Worm (Caenorhabditis elegans) whole organism, L4 larva: ENCODE data around the gene nhr-26.

Experiments used
- ZK546.5 ChIP-seq, 2 experiments: sonication (generic microtip); optimal IDR thresholded peaks; 2 replicates each; lab custom pipeline; 2017; ENCODE audit warnings: missing biosample characterization in 2 of 2, missing genetic modification characterization in 2 of 2
- ceh-82 ChIP-seq: sonication (generic microtip); optimal IDR thresholded peaks from 2 replicates; lab custom pipeline; 2017; ENCODE audit warnings: missing biosample characterization, missing genetic modification characterization
- nhr-237 ChIP-seq: sonication (generic microtip); optimal IDR thresholded peaks from 2 replicates; lab custom pipeline; 2017; ENCODE audit warnings: missing biosample characterization, missing genetic modification characterization
- pha-4 ChIP-seq, 2 experiments: fragments of 150-350 bp in 1 of 2; fragments of 200-800 bp in 1 of 2; sonication (Bioruptor generic) in 1 of 2; IDR thresholded peaks in 1 of 2; optimal IDR thresholded peaks in 1 of 2; 2 replicates each; pipeline versions ENCODE4 v1.3.6 to Lab custom; 2014 to 2022; ENCODE audit warnings: missing genetic modification characterization in 2 of 2, missing genetic modification reagents in 2 of 2, missing biosample characterization in 1 of 2, missing compliant biosample characterization in 1 of 2
- skn-1 ChIP-seq: fragments of 150-350 bp; optimal IDR thresholded peaks from 2 replicates; lab custom pipeline; 2014; ENCODE audit warnings: missing biosample characterization, missing genetic modification characterization
- tag-97 ChIP-seq: fragments of 200-800 bp; sonication (Bioruptor generic); IDR thresholded peaks from 2 replicates; pipeline ENCODE4 v1.3.6; 2022; ENCODE audit warnings: missing genetic modification characterization, missing compliant biosample characterization
- zag-1 ChIP-seq: fragments of 150-350 bp; optimal IDR thresholded peaks from 2 replicates; lab custom pipeline; 2014; ENCODE audit warnings: missing biosample characterization, missing genetic modification characterization
- zfp-3 ChIP-seq: fragments of 200-800 bp; sonication (Bioruptor generic); conservative IDR thresholded peaks from 2 replicates; pipeline ENCODE4 v1.3.6; 2022; ENCODE audit warnings: missing genetic modification reagents, missing genetic modification characterization, missing compliant biosample characterization

DNA sequence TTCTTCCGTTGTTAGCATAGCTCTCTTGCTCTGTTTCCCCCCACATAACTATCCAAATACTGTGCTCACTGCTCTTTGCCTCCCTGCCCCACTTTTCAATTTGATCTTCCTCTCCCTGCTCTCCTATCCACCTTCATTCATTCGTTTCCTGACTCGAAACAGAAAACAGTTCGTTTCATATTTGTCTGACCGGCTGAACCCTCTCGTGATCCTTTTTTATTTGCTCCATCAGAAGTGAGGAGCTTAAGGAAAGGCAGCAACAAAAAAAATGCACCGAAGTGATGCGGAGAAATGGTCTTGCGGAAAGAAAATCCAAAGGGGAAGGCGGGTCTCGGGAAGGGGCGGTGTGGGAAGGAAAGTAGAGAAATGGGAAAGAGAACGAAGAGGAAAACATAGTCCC lies 21.2 kb upstream of the nhr-26 start:
- TF ChIP-seq pha-4 (GFP tag; IDR thresholded peaks at IDR 0.05; lab: Robert Waterston, UW): no peak
- no peak for TF ChIP-seq pha-4 (tag; optimal IDR thresholded peaks at IDR 0.05; lab: Kevin White, UChicago)
- no peak for TF ChIP-seq ceh-82 (tag; lab: Kevin White, UChicago)
- no peak for TF ChIP-seq skn-1 (tag; lab: Kevin White, UChicago)
- no peak for TF ChIP-seq zag-1
- TF ChIP-seq tag-97 (GFP tag; lab: Robert Waterston, UW): no peak
- no peak for TF ChIP-seq ZK546.5 (tag; optimal IDR thresholded peaks at IDR 0.05; lab: Kevin White, UChicago)
- no peak for TF ChIP-seq zfp-3 (GFP tag; lab: Robert Waterston, UW)
- TF ChIP-seq nhr-237 (tag; lab: Kevin White, UChicago): no peak
